Worm (Caenorhabditis elegans): ENCODE results near the gene slc-36.3.

The slc-36.3 gene

ce11 chrV:20506542-20506941, 37.5 kb downstream of the slc-36.3 start:
- TF ChIP-seq cog-1 (tag; optimal IDR thresholded peaks at IDR 0.05) (no peak), ztf-29 (GFP tag; IDR thresholded peaks at IDR 0.05) (no peak), ref-1 (GFP tag; conservative IDR thresholded peaks at IDR 0.05) (no peak)

DNA sequence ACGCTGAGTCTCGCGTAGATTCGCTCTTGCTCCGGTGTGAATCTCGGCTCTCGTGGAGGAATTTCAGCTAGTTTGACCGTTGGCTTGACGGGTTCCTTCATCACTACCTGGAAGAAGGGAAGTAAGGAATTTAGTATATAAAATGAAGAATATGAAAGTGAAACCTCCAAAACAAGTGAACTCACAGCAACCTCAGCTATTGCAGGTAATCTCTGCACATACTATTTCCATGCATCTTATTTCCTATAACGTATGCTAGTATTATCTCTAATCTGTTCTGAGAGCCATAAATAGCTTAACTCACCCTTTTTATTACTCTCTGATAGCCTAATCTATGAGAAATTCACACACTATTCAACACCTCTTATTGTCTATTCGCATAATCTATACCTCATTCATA, 39.0 kb downstream of the slc-36.3 start, which contains the start of gene Y38H6C.4:
Y38H6C.4 (minus strand) TSS at position 101 of the 400 bp plus-strand sequence.
- TF ChIP-seq flt-1 (GFP tag; IDR thresholded peaks at IDR 0.05): no peak
- no peak for TF ChIP-seq klf-2 (GFP tag; conservative IDR thresholded peaks at IDR 0.05)
- TF ChIP-seq cog-1 (tag; optimal IDR thresholded peaks at IDR 0.05): no peak
- TF ChIP-seq ref-1 (GFP tag; conservative IDR thresholded peaks at IDR 0.05): no peak
- no peak for TF ChIP-seq med-1 (GFP tag; optimal IDR thresholded peaks at IDR 0.05; ENCODE audit: insufficient read depth)
- no peak for TF ChIP-seq T22C8.4 (GFP tag; IDR thresholded peaks at IDR 0.05)
- no peak for TF ChIP-seq ztf-29 (GFP tag; IDR thresholded peaks at IDR 0.05)
- TF ChIP-seq tab-1 (GFP tag; IDR thresholded peaks at IDR 0.05): no peak
- no peak for TF ChIP-seq ztf-23 (GFP tag; IDR thresholded peaks at IDR 0.05)

- no peak for TF ChIP-seq T22C8.4 (GFP tag; IDR thresholded peaks at IDR 0.05)
- TF ChIP-seq flt-1 (GFP tag; IDR thresholded peaks at IDR 0.05): no peak
- TF ChIP-seq klf-2 (GFP tag; conservative IDR thresholded peaks at IDR 0.05): no peak
- no peak for TF ChIP-seq med-1 (GFP tag; optimal IDR thresholded peaks at IDR 0.05; ENCODE audit: insufficient read depth)
- TF ChIP-seq tab-1 (GFP tag; IDR thresholded peaks at IDR 0.05): no peak
- no peak for TF ChIP-seq ztf-23 (GFP tag; IDR thresholded peaks at IDR 0.05)
- no peak for TF ChIP-seq ztf-29 (GFP tag; IDR thresholded peaks at IDR 0.05)
- TF ChIP-seq ref-1 (GFP tag; conservative IDR thresholded peaks at IDR 0.05): no peak
- TF ChIP-seq cog-1 (tag; optimal IDR thresholded peaks at IDR 0.05): no peak
These were observed 43.6 kb downstream of the slc-36.3 start, which contains the start of gene dct-14 for ce11 chrV:20500405-20500804. Gene dct-14, minus strand, starts transcription at chrV:20500505.

- TF ChIP-seq flt-1 (GFP tag; IDR thresholded peaks at IDR 0.05) (no peak), med-1 (GFP tag; optimal IDR thresholded peaks at IDR 0.05; ENCODE audit: insufficient read depth) (no peak), cog-1 (tag; optimal IDR thresholded peaks at IDR 0.05) (no peak), ztf-29 (GFP tag; IDR thresholded peaks at IDR 0.05) (no peak), ztf-23 (GFP tag; IDR thresholded peaks at IDR 0.05) (no peak), klf-2 (GFP tag; conservative IDR thresholded peaks at IDR 0.05) (no peak), T22C8.4 (GFP tag; IDR thresholded peaks at IDR 0.05) (no peak), tab-1 (GFP tag; IDR thresholded peaks at IDR 0.05) (no peak), ref-1 (GFP tag; conservative IDR thresholded peaks at IDR 0.05) (no peak)
These were observed 44.4 kb downstream of the slc-36.3 start for ce11 chrV:20499642-20500041.

DNA sequence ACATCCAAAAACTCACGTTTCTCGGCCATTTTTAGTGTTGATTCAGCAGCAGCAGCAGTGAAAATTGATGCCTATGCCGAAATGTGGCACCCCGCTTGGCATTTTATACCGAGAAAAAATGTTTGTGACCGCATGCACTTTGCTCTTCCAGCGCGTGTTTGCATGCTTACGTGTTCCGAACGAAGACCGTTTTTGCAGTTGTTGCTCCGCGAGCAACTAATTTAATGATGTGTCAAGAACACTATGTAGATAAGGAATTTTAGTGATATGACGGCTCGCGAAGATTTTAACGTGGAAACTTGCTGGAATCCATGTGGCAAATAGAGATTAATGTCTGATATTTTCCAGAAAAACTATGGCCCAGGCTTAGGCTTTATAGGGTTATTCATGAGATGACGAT, 45.0 kb downstream of the slc-36.3 start, which contains the start of gene dct-16:
dct-16 (minus strand) TSS at position 78 of the 400 bp plus-strand sequence.
- no peak for TF ChIP-seq ztf-29 (GFP tag; IDR thresholded peaks at IDR 0.05)
- TF ChIP-seq cog-1 (tag; optimal IDR thresholded peaks at IDR 0.05): no peak
- TF ChIP-seq T22C8.4 (GFP tag; IDR thresholded peaks at IDR 0.05): no peak
- no peak for TF ChIP-seq klf-2 (GFP tag; conservative IDR thresholded peaks at IDR 0.05)

- TF ChIP-seq ztf-23 (GFP tag; IDR thresholded peaks at IDR 0.05): no peak
- TF ChIP-seq klf-2 (GFP tag; conservative IDR thresholded peaks at IDR 0.05): no peak
- no peak for TF ChIP-seq flt-1 (GFP tag; IDR thresholded peaks at IDR 0.05)
- no peak for TF ChIP-seq tab-1 (GFP tag; IDR thresholded peaks at IDR 0.05)
- no peak for TF ChIP-seq ztf-29 (GFP tag; IDR thresholded peaks at IDR 0.05)
- TF ChIP-seq cog-1 (tag; optimal IDR thresholded peaks at IDR 0.05): no peak
- TF ChIP-seq T22C8.4 (GFP tag; IDR thresholded peaks at IDR 0.05): no peak
- TF ChIP-seq ref-1 (GFP tag; conservative IDR thresholded peaks at IDR 0.05): no peak
- no peak for TF ChIP-seq med-1 (GFP tag; optimal IDR thresholded peaks at IDR 0.05; ENCODE audit: insufficient read depth)
These were observed 46.5 kb downstream of the slc-36.3 start for ce11 chrV:20497537-20497936.

ce11 chrV:20493271-20494231, 50.4 kb downstream of the slc-36.3 start, which contains the start of gene B0250.5:
Gene B0250.5, plus strand, starts transcription at chrV:20493924.
- TF ChIP-seq med-1 (GFP tag; optimal IDR thresholded peaks at IDR 0.05; ENCODE audit: insufficient read depth): no peak
- 0 out of 2 replicates have a peak, but pooled peaks have one; percentile 42 for TF ChIP-seq ztf-23 (GFP tag; IDR thresholded peaks at IDR 0.05)
- TF ChIP-seq T22C8.4 (GFP tag; IDR thresholded peaks at IDR 0.05): no peak

DNA sequence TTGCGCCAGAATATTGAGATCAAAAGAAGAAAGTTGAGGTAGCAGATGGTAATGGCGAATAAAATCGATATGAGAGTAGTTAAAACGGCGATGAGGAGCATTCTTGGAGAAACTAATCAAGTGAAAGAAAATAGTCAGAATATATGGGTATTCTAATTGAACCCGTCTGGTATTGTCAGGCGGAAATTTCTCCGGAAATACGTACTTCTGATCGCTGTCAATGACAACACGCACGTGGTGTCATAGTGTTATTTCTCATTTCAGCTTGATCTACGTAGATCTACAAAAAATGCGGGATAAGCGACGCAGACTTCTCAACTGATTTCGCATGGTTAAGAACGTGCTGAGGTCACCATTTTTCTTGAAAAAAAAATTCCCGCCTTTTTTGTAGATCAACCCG, 51.6 kb downstream of the slc-36.3 start, which contains the start of gene srbc-79:
srbc-79 (minus strand) TSS at position 101 of the 400 bp plus-strand sequence.
- no peak for TF ChIP-seq cog-1 (tag; optimal IDR thresholded peaks at IDR 0.05)
- no peak for TF ChIP-seq ref-1 (GFP tag; conservative IDR thresholded peaks at IDR 0.05)
- TF ChIP-seq ztf-23 (GFP tag; IDR thresholded peaks at IDR 0.05): no peak
- no peak for TF ChIP-seq flt-1 (GFP tag; IDR thresholded peaks at IDR 0.05)
